Fruit fly (Drosophila melanogaster) whole organism, wandering third instar larva: ENCODE measurements around the gene PolD2.
A peak's percentile ranks its signal among the peaks of the same experiment; 100 is the strongest.

ENCODE experiments used
- Abd-B ChIP-seq: fragments of >200 bp; optimal IDR thresholded peaks from 2 replicates; lab custom pipeline; 2017; ENCODE audit warnings: missing biosample characterization, missing genetic modification characterization
- CG32264 ChIP-seq: fragments of 200-800 bp; sonication (Bioruptor generic); optimal IDR thresholded peaks from 2 replicates; lab custom pipeline; 2016; ENCODE audit warnings: missing biosample characterization, missing genetic modification characterization
- CG9705 ChIP-seq: fragments of 200-800 bp; sonication (Bioruptor generic); optimal IDR thresholded peaks from 2 replicates; lab custom pipeline; 2018; ENCODE audit warnings: missing biosample characterization, mild to moderate bottlenecking, missing genetic modification characterization
- CrebA ChIP-seq: fragments of 200-800 bp; sonication (Bioruptor generic); optimal IDR thresholded peaks from 2 replicates; lab custom pipeline; 2016; ENCODE audit warnings: missing biosample characterization, mild to moderate bottlenecking, missing genetic modification characterization, borderline replicate concordance
- Dfd ChIP-seq: fragments of >200 bp; optimal IDR thresholded peaks from 2 replicates; lab custom pipeline; 2017; ENCODE audit warnings: missing biosample characterization, missing genetic modification characterization
- Dif ChIP-seq: fragments of 200-275, 200-300 bp; sonication (Bioruptor generic); optimal IDR thresholded peaks from 2 replicates; lab custom pipeline; 2018; ENCODE audit warnings: missing biosample characterization, missing genetic modification characterization; ENCODE audit not compliant: partially characterized antibody
- GATAd ChIP-seq: sonication (Bioruptor generic); optimal IDR thresholded peaks from 2 replicates; lab custom pipeline; 2016; ENCODE audit warnings: missing biosample characterization, missing genetic modification characterization
- HLH106 ChIP-seq: fragments of 200-800 bp; optimal IDR thresholded peaks from 3 replicates; lab custom pipeline; 2019; ENCODE audit warnings: missing biosample characterization, mild to moderate bottlenecking, missing genetic modification characterization, moderate library complexity
- Hnf4 ChIP-seq: fragments of 200-800 bp; sonication (Bioruptor generic); optimal IDR thresholded peaks from 2 replicates; lab custom pipeline; 2016; ENCODE audit warnings: missing biosample characterization, mild to moderate bottlenecking, missing genetic modification characterization
- Hr78 ChIP-seq: fragments of >200 bp; optimal IDR thresholded peaks from 2 replicates; lab custom pipeline; 2017; ENCODE audit warnings: missing biosample characterization, missing genetic modification characterization
- Hr83 ChIP-seq: fragments of 200-300 bp; sonication (Bioruptor generic); optimal IDR thresholded peaks from 2 replicates; lab custom pipeline; 2016; ENCODE audit warnings: missing biosample characterization, mild to moderate bottlenecking, missing genetic modification characterization, moderate library complexity; ENCODE audit not compliant: poor library complexity, severe bottlenecking
- Jra ChIP-seq: sonication (Bioruptor generic); optimal IDR thresholded peaks from 2 replicates; lab custom pipeline; 2016; ENCODE audit warnings: missing biosample characterization, missing genetic modification characterization
- Mio ChIP-seq: sonication (Bioruptor generic); optimal IDR thresholded peaks from 2 replicates; lab custom pipeline; 2016; ENCODE audit warnings: missing biosample characterization, missing genetic modification characterization
- Myc ChIP-seq: fragments of >200 bp; optimal IDR thresholded peaks from 2 replicates; lab custom pipeline; 2017
- N ChIP-seq: fragments of >200 bp; optimal IDR thresholded peaks from 2 replicates; lab custom pipeline; 2018; ENCODE audit warnings: missing biosample characterization, missing external identifiers, missing genetic modification characterization
- OdsH ChIP-seq: fragments of 200-800 bp; sonication (Bioruptor generic); optimal IDR thresholded peaks from 2 replicates; lab custom pipeline; 2016; ENCODE audit warnings: missing biosample characterization, mild to moderate bottlenecking, missing genetic modification characterization
- Rel ChIP-seq, 2 experiments: fragments of 200-800 bp; sonication (Bioruptor generic) in 1 of 2; optimal IDR thresholded peaks; 2 replicates in 1 of 2; 3 replicates in 1 of 2; lab custom pipeline; 2016 to 2019; ENCODE audit warnings: mild to moderate bottlenecking in 2 of 2, missing biosample characterization in 2 of 2, missing genetic modification characterization in 2 of 2, moderate library complexity in 1 of 2
- Sp1 ChIP-seq: fragments of 200-800 bp; sonication (Bioruptor generic); optimal IDR thresholded peaks from 3 replicates; lab custom pipeline; 2019; ENCODE audit warnings: missing biosample characterization, mild to moderate bottlenecking, missing genetic modification characterization, moderate library complexity
- Vsx2 ChIP-seq: fragments of 200-300, 225-300 bp; sonication (Bioruptor generic); optimal IDR thresholded peaks from 2 replicates; lab custom pipeline; 2018; ENCODE audit warnings: missing biosample characterization, missing genetic modification characterization; ENCODE audit not compliant: partially characterized antibody
- br ChIP-seq: fragments of 200-800 bp; sonication (Bioruptor generic); optimal IDR thresholded peaks from 2 replicates; lab custom pipeline; 2016; ENCODE audit warnings: missing biosample characterization, missing genetic modification characterization
- brk ChIP-seq: fragments of 200-800 bp; sonication (Bioruptor generic); optimal IDR thresholded peaks from 2 replicates; lab custom pipeline; 2016; ENCODE audit warnings: missing biosample characterization, mild to moderate bottlenecking, missing genetic modification characterization
- dl ChIP-seq, 2 experiments: fragments of 175-275, 200-275 bp in 1 of 2; fragments of 200-275 bp in 1 of 2; sonication (Bioruptor generic); optimal IDR thresholded peaks; lab custom pipeline; 2018; ENCODE audit warnings: mild to moderate bottlenecking in 2 of 2, missing biosample characterization in 2 of 2, missing genetic modification characterization in 2 of 2, moderate library complexity in 2 of 2; ENCODE audit not compliant: partially characterized antibody in 2 of 2, insufficient read depth in 1 of 2
- dmrt93B ChIP-seq: fragments of 200-800 bp; sonication (Bioruptor generic); optimal IDR thresholded peaks from 2 replicates; lab custom pipeline; 2018; ENCODE audit warnings: missing biosample characterization, mild to moderate bottlenecking, missing genetic modification characterization
- dsf ChIP-seq: sonication (Bioruptor generic); optimal IDR thresholded peaks from 2 replicates; lab custom pipeline; 2016; ENCODE audit warnings: missing biosample characterization, missing genetic modification characterization, borderline replicate concordance
- ey ChIP-seq: fragments of 200-800 bp; sonication (Bioruptor generic); optimal IDR thresholded peaks from 2 replicates; lab custom pipeline; 2016; ENCODE audit warnings: missing biosample characterization, missing genetic modification characterization
- foxo ChIP-seq, 2 experiments: fragments of 200-800 bp; sonication (Bioruptor generic); optimal IDR thresholded peaks; 2 replicates in 1 of 2; 3 replicates in 1 of 2; lab custom pipeline; 2016 to 2017; ENCODE audit warnings: missing biosample characterization in 2 of 2, missing genetic modification characterization in 2 of 2
- fru ChIP-seq: fragments of 200-800 bp; sonication (Bioruptor generic); optimal IDR thresholded peaks from 3 replicates; lab custom pipeline; 2016; ENCODE audit warnings: missing biosample characterization, mild to moderate bottlenecking, missing genetic modification characterization
- h ChIP-seq: fragments of 200-800 bp; sonication (Bioruptor generic); optimal IDR thresholded peaks from 3 replicates; lab custom pipeline; 2016; ENCODE audit warnings: missing biosample characterization, mild to moderate bottlenecking, missing genetic modification characterization
- jim ChIP-seq: fragments of 175-275, 200-325 bp; sonication (Bioruptor generic); optimal IDR thresholded peaks from 2 replicates; lab custom pipeline; 2016; ENCODE audit warnings: missing biosample characterization, mild to moderate bottlenecking, missing genetic modification characterization
- lola ChIP-seq: fragments of >200 bp; optimal IDR thresholded peaks from 2 replicates; lab custom pipeline; 2017; ENCODE audit warnings: missing biosample characterization, missing genetic modification characterization
- pan ChIP-seq: fragments of >200 bp; optimal IDR thresholded peaks from 2 replicates; lab custom pipeline; 2017
- psq ChIP-seq: fragments of 200-800 bp; sonication (Bioruptor generic); optimal IDR thresholded peaks from 3 replicates; lab custom pipeline; 2017; ENCODE audit warnings: missing biosample characterization, mild to moderate bottlenecking, missing genetic modification characterization, moderate library complexity
- rgr ChIP-seq: fragments of 200-800 bp; sonication (Bioruptor generic); optimal IDR thresholded peaks from 3 replicates; lab custom pipeline; 2016; ENCODE audit warnings: missing biosample characterization, mild to moderate bottlenecking, missing genetic modification characterization
- sage ChIP-seq: fragments of 200-800 bp; sonication (Bioruptor generic); optimal IDR thresholded peaks from 2 replicates; lab custom pipeline; 2016; ENCODE audit warnings: missing biosample characterization, mild to moderate bottlenecking, missing genetic modification characterization
- sv ChIP-seq: fragments of 200-800 bp; sonication (Bioruptor generic); optimal IDR thresholded peaks from 3 replicates; lab custom pipeline; 2016; ENCODE audit warnings: missing biosample characterization, missing genetic modification characterization
- tai ChIP-seq: sonication (Bioruptor generic); optimal IDR thresholded peaks from 2 replicates; lab custom pipeline; 2016; ENCODE audit warnings: missing biosample characterization, missing genetic modification characterization
- usp ChIP-seq: fragments of >200 bp; optimal IDR thresholded peaks from 2 replicates; lab custom pipeline; 2017; ENCODE audit warnings: missing biosample characterization, missing genetic modification characterization
- woc ChIP-seq: sonication (Bioruptor generic); optimal IDR thresholded peaks from 2 replicates; lab custom pipeline; 2016; ENCODE audit warnings: missing biosample characterization, mild to moderate bottlenecking, missing genetic modification characterization

Gene PolD2

DNA sequence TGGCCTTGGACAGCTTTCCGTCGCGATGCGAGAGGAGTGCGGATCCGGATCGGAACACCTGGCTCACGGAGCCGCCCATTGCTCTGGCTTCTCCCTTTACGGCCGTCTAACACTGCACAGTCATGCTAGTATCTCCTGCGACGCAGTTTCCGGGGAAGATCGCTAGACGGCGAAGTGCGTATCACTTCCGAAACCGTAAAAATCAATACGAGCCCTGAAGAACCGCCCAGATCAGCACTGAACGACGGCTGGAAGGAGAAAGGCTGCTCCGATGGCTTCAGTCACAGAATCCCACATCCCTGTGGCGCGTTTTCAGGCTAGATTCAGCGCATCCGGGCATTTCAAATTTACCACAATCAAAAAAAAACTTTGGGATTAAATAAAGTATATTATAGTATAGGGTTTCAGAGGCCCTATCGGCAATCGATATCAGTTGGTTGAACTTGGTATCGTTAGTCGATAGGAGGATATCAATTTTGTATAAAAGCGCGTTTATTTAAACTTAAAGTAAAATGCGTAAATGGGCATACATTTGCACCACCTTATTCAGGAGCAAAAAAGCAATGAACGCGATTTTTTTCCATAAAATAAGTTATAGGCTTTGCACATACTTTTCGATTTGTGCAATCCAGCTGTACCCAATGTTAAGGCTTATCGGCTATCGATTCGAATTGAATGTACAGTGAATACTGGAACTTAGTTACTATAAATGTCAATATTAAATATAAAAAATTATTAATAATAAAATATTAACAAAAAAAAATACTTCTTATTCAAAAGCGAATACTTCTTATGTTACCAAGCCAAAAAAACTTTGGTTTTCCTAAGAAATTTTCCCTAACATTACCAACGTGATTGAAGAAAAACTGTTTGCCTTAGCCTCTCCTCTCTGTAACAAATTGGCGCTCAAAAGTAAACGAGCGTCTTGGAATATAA lies at the start of gene PolD2, which contains the start of gene CG13933:
Gene PolD2, plus strand, starts transcription at position 921 of the 936 bp plus-strand sequence.
Gene CG13933, minus strand, starts transcription at position 435 of the 936 bp plus-strand sequence.
- TF ChIP-seq brk (GFP tag; lab: Kevin White, UChicago) (no peak), foxo (GFP tag; optimal IDR thresholded peaks at IDR 0.05; lab: Kevin White, UChicago) (peak in 1 of 2 experiments; percentile 98), dsf (GFP tag; lab: Kevin White, UChicago) (no peak), Jra (no peak), Hr78 (GFP tag; lab: Kevin White, UChicago) (no peak), Dfd (GFP tag; lab: Kevin White, UChicago) (no peak), HLH106 (tag; lab: Kevin White, UChicago) (peak; percentile 96), N (no peak), CrebA (GFP tag; lab: Kevin White, UChicago) (no peak), sv (GFP tag; lab: Kevin White, UChicago) (peak; percentile 89), dl (GFP tag; optimal IDR thresholded peaks at IDR 0.05; lab: Kevin White, UChicago; ENCODE audit: insufficient read depth in 1 of 2, partially characterized antibody in 2 of 2) (no peak), br (GFP tag; lab: Kevin White, UChicago) (no peak), fru (GFP tag; lab: Kevin White, UChicago) (peak; percentile 91), Abd-B (GFP tag; lab: Kevin White, UChicago) (no peak), dmrt93B (peak; percentile 84), ey (peak; percentile 93), usp (GFP tag; lab: Kevin White, UChicago) (no peak), Myc (no peak), CG9705 (GFP tag; lab: Kevin White, UChicago) (no peak), Hr83 (peak; percentile 46), h (GFP tag; lab: Kevin White, UChicago) (peak; percentile 97), jim (GFP tag; lab: Kevin White, UChicago) (no peak), rgr (GFP tag; lab: Kevin White, UChicago) (peak; percentile 99), woc (GFP tag; lab: Kevin White, UChicago) (no peak), pan (lab: Kevin White, UChicago) (no peak), Dif (GFP tag; lab: Kevin White, UChicago) (no peak), Sp1 (peak; percentile 99), tai (GFP tag; lab: Kevin White, UChicago) (no peak), psq (GFP tag; lab: Kevin White, UChicago) (peak; percentile 97), Vsx2 (no peak), CG32264 (GFP tag; lab: Kevin White, UChicago) (no peak), Rel (GFP tag; optimal IDR thresholded peaks at IDR 0.05; lab: Kevin White, UChicago) (peak; percentile 69), Rel (tag; optimal IDR thresholded peaks at IDR 0.05; lab: Kevin White, UChicago) (peak; percentile 69), GATAd (GFP tag; lab: Kevin White, UChicago) (peak; percentile 87), lola (no peak), Mio (peak; percentile 68), Hnf4 (GFP tag; lab: Kevin White, UChicago) (no peak), OdsH (GFP tag; lab: Kevin White, UChicago) (peak; percentile 98), sage (no peak)

DNA sequence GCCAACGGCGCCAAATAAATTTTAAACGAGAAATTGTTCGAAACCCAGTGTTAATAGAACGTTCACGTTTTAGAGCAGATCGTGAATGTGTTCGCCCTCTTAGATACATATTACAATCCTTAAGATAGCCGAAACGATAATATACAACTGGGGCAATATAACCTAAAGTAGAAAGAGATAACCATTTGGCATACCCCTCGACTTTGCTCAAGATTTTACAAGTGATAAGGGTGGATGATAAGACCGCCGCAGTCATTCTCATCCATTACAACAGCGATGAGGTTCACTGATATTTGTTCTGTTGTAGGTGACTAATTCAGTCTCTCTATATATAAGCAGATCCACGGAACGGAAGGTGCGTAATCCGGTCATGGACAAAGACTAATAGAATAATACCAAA lies 48.7 kb upstream of the PolD2 start:
- TF ChIP-seq Hr83 (no peak), pan (lab: Kevin White, UChicago) (no peak), CG9705 (GFP tag; lab: Kevin White, UChicago) (no peak), sage (no peak), rgr (GFP tag; lab: Kevin White, UChicago) (no peak), Abd-B (GFP tag; lab: Kevin White, UChicago) (no peak), OdsH (GFP tag; lab: Kevin White, UChicago) (no peak), woc (GFP tag; lab: Kevin White, UChicago) (no peak), ey (no peak), sv (GFP tag; lab: Kevin White, UChicago) (no peak), Mio (no peak), Hr78 (GFP tag; lab: Kevin White, UChicago) (no peak), Dfd (GFP tag; lab: Kevin White, UChicago) (no peak), CG32264 (GFP tag; lab: Kevin White, UChicago) (no peak), Sp1 (no peak), fru (GFP tag; lab: Kevin White, UChicago) (no peak)
